Fruit fly (Drosophila melanogaster): ENCODE data around the gene CG15465.

CG15465 gene

dm6 chrX:5285835-5286234 lies 200.3 kb downstream of the CG15465 start (continued):
- no peak for TF ChIP-seq CG12942 (GFP tag; optimal IDR thresholded peaks at IDR 0.05)
- no peak for TF ChIP-seq pan (optimal IDR thresholded peaks at IDR 0.05)
- peak in 1 of 2 experiments; percentile 49 for TF ChIP-seq pan (GFP tag; optimal IDR thresholded peaks at IDR 0.05 in 1 of 2, IDR thresholded peaks at IDR 0.05 in 1 of 2)
- TF ChIP-seq CG10979 (tag; optimal IDR thresholded peaks at IDR 0.05), result peak; percentile 64
- TF ChIP-seq bsh (GFP tag; optimal IDR thresholded peaks at IDR 0.05), result no peak
- TF ChIP-seq unc-4 (GFP tag; IDR thresholded peaks at IDR 0.05; ENCODE audit: partially characterized antibody), result no peak
- TF ChIP-seq CG16779 (GFP tag; IDR thresholded peaks at IDR 0.05), result no peak
- TF ChIP-seq fd102C (GFP tag; optimal IDR thresholded peaks at IDR 0.05), result no peak
- peak; percentile 48 for TF ChIP-seq tin (GFP tag; optimal IDR thresholded peaks at IDR 0.05)
- no peak for TF ChIP-seq mld (GFP tag; IDR thresholded peaks at IDR 0.05; ENCODE audit: partially characterized antibody)
- peak; percentile 43 for TF ChIP-seq Xbp1 (GFP tag; optimal IDR thresholded peaks at IDR 0.05)
- no peak for TF ChIP-seq CG31365 (tag; optimal IDR thresholded peaks at IDR 0.05)
- no peak for TF ChIP-seq psq (GFP tag; optimal IDR thresholded peaks at IDR 0.05)
- peak; percentile 30 for TF ChIP-seq CG1647 (GFP tag; optimal IDR thresholded peaks at IDR 0.05)
- no peak for TF ChIP-seq vfl (GFP tag; optimal IDR thresholded peaks at IDR 0.05)
- no peak for TF ChIP-seq CG12071 (GFP tag; optimal IDR thresholded peaks at IDR 0.05)
- no peak for TF ChIP-seq gcm (GFP tag; optimal IDR thresholded peaks at IDR 0.05)
- peak; percentile 51 for TF ChIP-seq CG15269 (tag; optimal IDR thresholded peaks at IDR 0.05)
- no peak for TF ChIP-seq HLHmδ (GFP tag; optimal IDR thresholded peaks at IDR 0.05)
- no peak for TF ChIP-seq CG10462 (GFP tag; optimal IDR thresholded peaks at IDR 0.05)
- TF ChIP-seq CG10431 (GFP tag; optimal IDR thresholded peaks at IDR 0.05), result no peak
- TF ChIP-seq CG6175 (GFP tag; IDR thresholded peaks at IDR 0.05), result no peak
- TF ChIP-seq gce (GFP tag; IDR thresholded peaks at IDR 0.05), result no peak
- TF ChIP-seq dpn (GFP tag; optimal IDR thresholded peaks at IDR 0.05), result peak; percentile 18 to 34
- peak; percentile 62 for TF ChIP-seq gem (tag; optimal IDR thresholded peaks at IDR 0.05)
- no peak for TF ChIP-seq Six4 (GFP tag; optimal IDR thresholded peaks at IDR 0.05)
- TF ChIP-seq CG11723 (GFP tag; optimal IDR thresholded peaks at IDR 0.05), result no peak
- TF ChIP-seq CG31224 (GFP tag; IDR thresholded peaks at IDR 0.05), result no peak
- TF ChIP-seq Gug (GFP tag; IDR thresholded peaks at IDR 0.05), result no peak
- no peak for TF ChIP-seq Dad (GFP tag; optimal IDR thresholded peaks at IDR 0.05)
- TF ChIP-seq Oaz (GFP tag; IDR thresholded peaks at IDR 0.05), result 0 out of 2 replicates have a peak, but pooled peaks have one; percentile 24
- TF ChIP-seq CG34224 (GFP tag; IDR thresholded peaks at IDR 0.05; ENCODE audit: partially characterized antibody), result no peak
- no peak for TF ChIP-seq HmgZ (tag; optimal IDR thresholded peaks at IDR 0.05)
- peak; percentile 58 for TF ChIP-seq ind (GFP tag; optimal IDR thresholded peaks at IDR 0.05)
- no peak for TF ChIP-seq sr (GFP tag; IDR thresholded peaks at IDR 0.05)
- peak; percentile 6 for TF ChIP-seq Side (GFP tag; optimal IDR thresholded peaks at IDR 0.05)
- no peak for TF ChIP-seq CG7372 (GFP tag; IDR thresholded peaks at IDR 0.05)
- TF ChIP-seq CG13775 (GFP tag; optimal IDR thresholded peaks at IDR 0.05), result peak; percentile 27
- TF ChIP-seq mam (GFP tag; optimal IDR thresholded peaks at IDR 0.05), result peak; percentile 44
- no peak for TF ChIP-seq Mrtf (GFP tag; IDR thresholded peaks at IDR 0.05)
- no peak for TF ChIP-seq fru (optimal IDR thresholded peaks at IDR 0.05)
- TF ChIP-seq CG14050 (GFP tag; IDR thresholded peaks at IDR 0.05), result no peak
- no peak for TF ChIP-seq Trl (optimal IDR thresholded peaks at IDR 0.05)
- peak; percentile 18 for TF ChIP-seq Trl (GFP tag; optimal IDR thresholded peaks at IDR 0.05)
- TF ChIP-seq CG2678 (tag; optimal IDR thresholded peaks at IDR 0.05), result peak; percentile 74
- TF ChIP-seq Oli (tag; optimal IDR thresholded peaks at IDR 0.05), result peak; percentile 10
- peak; percentile 0 to 29 for TF ChIP-seq Pdp1 (GFP tag; optimal IDR thresholded peaks at IDR 0.05)
- TF ChIP-seq CG2712 (tag; optimal IDR thresholded peaks at IDR 0.05), result peak; percentile 49
- TF ChIP-seq sug (tag; optimal IDR thresholded peaks at IDR 0.05), result peak; percentile 29
- no peak for TF ChIP-seq hkb (optimal IDR thresholded peaks at IDR 0.05)
- peak; percentile 72; the same call in 1 of the 2 replicates for TF ChIP-seq hkb (GFP tag; IDR thresholded peaks at IDR 0.05)
- peak; percentile 22 for TF ChIP-seq Asciz (GFP tag; optimal IDR thresholded peaks at IDR 0.05)
- TF ChIP-seq CG13296 (GFP tag; optimal IDR thresholded peaks at IDR 0.05), result peak; percentile 45
